Worm (Caenorhabditis elegans) whole organism, L3 larva: Measurements from ENCODE around the gene emb-5.

Experiments
- ceh-82 ChIP-seq: fragments of 150-350 bp; optimal IDR thresholded peaks from 2 replicates; lab custom pipeline; 2014; ENCODE audit warnings: missing biosample characterization, missing genetic modification characterization
- eor-1 ChIP-seq, 2 experiments: fragments of 150-350 bp; optimal IDR thresholded peaks; 2 replicates each; lab custom pipeline; 2014 to 2018; ENCODE audit warnings: missing biosample characterization in 2 of 2, missing genetic modification characterization in 2 of 2
- pqm-1 ChIP-seq: fragments of 150-350 bp; optimal IDR thresholded peaks from 2 replicates; lab custom pipeline; 2017; ENCODE audit warnings: missing biosample characterization, missing genetic modification characterization, inconsistent platforms

emb-5 gene

DNA sequence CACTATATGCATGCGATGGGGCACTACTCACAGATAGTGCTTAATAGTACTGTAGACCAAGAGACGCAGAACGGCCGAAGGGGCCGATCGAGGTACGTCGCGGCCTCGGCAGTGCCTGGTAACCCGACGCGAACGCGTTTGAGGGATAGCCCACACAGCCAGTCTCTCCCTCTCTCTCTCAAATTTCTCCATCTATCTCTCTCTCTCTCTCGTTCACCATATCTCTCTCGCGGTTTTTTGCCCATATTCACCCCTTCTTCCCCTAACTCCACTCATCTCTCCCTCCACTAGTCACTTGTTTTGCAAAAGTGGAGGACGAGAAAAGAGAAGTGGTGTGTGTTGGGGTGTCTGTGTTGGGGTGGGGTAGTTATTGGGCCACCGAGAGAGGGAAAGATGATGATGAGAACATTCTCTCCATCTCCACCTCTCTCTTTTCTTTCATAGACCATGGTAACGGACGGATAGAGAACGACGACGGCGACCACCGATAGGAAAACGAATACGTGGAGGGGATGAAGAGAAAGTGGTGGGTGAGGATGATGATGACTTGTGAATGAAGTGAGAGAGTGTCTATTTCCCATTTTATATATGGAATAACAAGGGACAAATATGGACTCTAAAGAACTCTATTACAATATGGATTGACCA is 53.6 kb downstream of the emb-5 start (continued):
- no peak for TF ChIP-seq pqm-1 (tag; lab: Kevin White, UChicago)
- no peak for TF ChIP-seq ceh-82 (tag; lab: Kevin White, UChicago)
- no peak for TF ChIP-seq eor-1 (tag; optimal IDR thresholded peaks at IDR 0.05; lab: Kevin White, UChicago)
- TF ChIP-seq, all 47 proteins: peak for 13
